Fruit fly (Drosophila melanogaster) whole organism, embryonic: ENCODE measurements around the gene NfI.

Experiments used
- B-H1 ChIP-seq: fragments of 200-800 bp; sonication (Bioruptor generic); IDR thresholded peaks from 3 replicates; pipeline ENCODE4 v1.3.6; 2022; ENCODE audit warnings: missing biosample characterization, missing genetic modification characterization
- CG11560 ChIP-seq: fragments of 200-800 bp; sonication (Bioruptor generic); IDR thresholded peaks from 3 replicates; pipeline ENCODE4 v1.3.6; 2022; ENCODE audit warnings: missing biosample characterization, missing genetic modification characterization
- CG12391 ChIP-seq: fragments of 200-800 bp; sonication (Bioruptor generic); optimal IDR thresholded peaks from 3 replicates; lab custom pipeline; 2018; ENCODE audit warnings: missing biosample characterization, mild to moderate bottlenecking, missing genetic modification characterization, moderate library complexity
- CG12744 ChIP-seq: fragments of 200-800 bp; sonication (Bioruptor generic); optimal IDR thresholded peaks from 2 replicates; lab custom pipeline; 2016; ENCODE audit warnings: missing biosample characterization, missing genetic modification characterization
- CG13123 ChIP-seq: fragments of 200-800 bp; sonication (Bioruptor generic); optimal IDR thresholded peaks from 2 replicates; lab custom pipeline; 2016; ENCODE audit warnings: missing biosample characterization, missing genetic modification characterization
- CG13775 ChIP-seq: fragments of 200-800 bp; sonication (Bioruptor generic); optimal IDR thresholded peaks from 3 replicates; lab custom pipeline; 2017; ENCODE audit warnings: missing biosample characterization, mild to moderate bottlenecking, missing genetic modification characterization
- CG14860 ChIP-seq: fragments of 200-800 bp; sonication (Bioruptor generic); IDR thresholded peaks from 3 replicates; pipeline ENCODE4 v1.3.6; 2022; ENCODE audit warnings: missing biosample characterization, missing genetic modification characterization; ENCODE audit not compliant: partially characterized antibody
- CG14965 ChIP-seq: fragments of 200-800 bp; sonication (Bioruptor generic); optimal IDR thresholded peaks from 2 replicates; lab custom pipeline; 2016; ENCODE audit warnings: missing biosample characterization, missing genetic modification characterization, borderline replicate concordance
- CG1603 ChIP-seq: fragments of 200-800 bp; sonication (Bioruptor generic); optimal IDR thresholded peaks from 2 replicates; lab custom pipeline; 2019; ENCODE audit warnings: missing biosample characterization, mild to moderate bottlenecking, missing genetic modification characterization, moderate library complexity
- CG1647 ChIP-seq: fragments of 200-800 bp; sonication (Bioruptor generic); optimal IDR thresholded peaks from 3 replicates; lab custom pipeline; 2016; ENCODE audit warnings: missing biosample characterization, missing genetic modification characterization
- CG1792 ChIP-seq: fragments of 200-800 bp; sonication (Bioruptor generic); optimal IDR thresholded peaks from 2 replicates; lab custom pipeline; 2016; ENCODE audit warnings: missing biosample characterization, missing genetic modification characterization
- CG2116 ChIP-seq: fragments of 200-800 bp; sonication (Bioruptor generic); optimal IDR thresholded peaks from 3 replicates; lab custom pipeline; 2018; ENCODE audit warnings: missing biosample characterization, mild to moderate bottlenecking, missing genetic modification characterization
- CG2202 ChIP-seq: fragments of 200-800 bp; sonication (Bioruptor generic); optimal IDR thresholded peaks from 2 replicates; lab custom pipeline; 2018; ENCODE audit warnings: missing biosample characterization, mild to moderate bottlenecking, missing genetic modification characterization
- CG2712 ChIP-seq: fragments of 200-800 bp; optimal IDR thresholded peaks from 3 replicates; lab custom pipeline; 2019; ENCODE audit warnings: missing biosample characterization, mild to moderate bottlenecking, missing genetic modification characterization, moderate library complexity
- CG31365 ChIP-seq: fragments of 200-800 bp; sonication (Bioruptor generic); optimal IDR thresholded peaks from 2 replicates; lab custom pipeline; 2018; ENCODE audit warnings: missing biosample characterization, mild to moderate bottlenecking, missing genetic modification characterization
- CG4360 ChIP-seq: fragments of 200-800 bp; sonication (Bioruptor generic); IDR thresholded peaks from 2 replicates; pipeline ENCODE4 v1.3.6; 2022; ENCODE audit warnings: missing biosample characterization, missing genetic modification characterization
- CG4404 ChIP-seq: fragments of 200-800 bp; sonication (Bioruptor generic); IDR thresholded peaks from 2 replicates; pipeline ENCODE4 v1.3.6; 2022; ENCODE audit warnings: missing biosample characterization, missing genetic modification characterization
- CG4730 ChIP-seq: fragments of 200-800 bp; sonication (Bioruptor generic); IDR thresholded peaks from 2 replicates; pipeline ENCODE4 v1.3.6; 2022; ENCODE audit warnings: missing biosample characterization, missing genetic modification characterization
- CG8359 ChIP-seq: fragments of 200-800 bp; sonication (Bioruptor generic); optimal IDR thresholded peaks from 2 replicates; lab custom pipeline; 2017; ENCODE audit warnings: missing biosample characterization, mild to moderate bottlenecking, missing genetic modification characterization, borderline replicate concordance
- CG8388 ChIP-seq: fragments of 200-800 bp; sonication (Bioruptor generic); optimal IDR thresholded peaks from 2 replicates; lab custom pipeline; 2019; ENCODE audit warnings: missing biosample characterization, mild to moderate bottlenecking, missing genetic modification characterization, moderate library complexity
- CrebB ChIP-seq: fragments of 200-800 bp; sonication (Bioruptor generic); optimal IDR thresholded peaks from 3 replicates; lab custom pipeline; 2018; ENCODE audit warnings: missing biosample characterization, mild to moderate bottlenecking, missing genetic modification characterization
- Dip3 ChIP-seq: fragments of 200-800 bp; sonication (Bioruptor generic); optimal IDR thresholded peaks from 3 replicates; lab custom pipeline; 2016; ENCODE audit warnings: missing biosample characterization, missing genetic modification characterization
- Dll ChIP-seq: fragments of 200-800 bp; sonication (Bioruptor generic); IDR thresholded peaks from 4 replicates; pipeline ENCODE4 v1.3.6; 2022; ENCODE audit warnings: missing biosample characterization, missing genetic modification characterization; ENCODE audit not compliant: partially characterized antibody
- Doc3 ChIP-seq: fragments of 200-800 bp; sonication (Bioruptor generic); IDR thresholded peaks from 3 replicates; pipeline ENCODE4 v1.3.6; 2022; ENCODE audit warnings: missing biosample characterization, missing genetic modification characterization; ENCODE audit not compliant: partially characterized antibody
- E2f1 ChIP-seq: fragments of 200-800 bp; sonication (Bioruptor generic); IDR thresholded peaks from 2 replicates; pipeline ENCODE4 v1.3.6; 2022; ENCODE audit warnings: missing biosample characterization, missing genetic modification characterization
- Hr51 ChIP-seq, 2 experiments: fragments of 200-800 bp; sonication (Bioruptor generic); optimal IDR thresholded peaks; 2 replicates in 1 of 2; 3 replicates in 1 of 2; lab custom pipeline; 2016 to 2018; ENCODE audit warnings: missing biosample characterization in 2 of 2, missing genetic modification characterization in 2 of 2, mild to moderate bottlenecking in 1 of 2, moderate library complexity in 1 of 2
- Jarid2 ChIP-seq: fragments of 200-800 bp; sonication (Bioruptor generic); optimal IDR thresholded peaks from 3 replicates; lab custom pipeline; 2017; ENCODE audit warnings: mild to moderate bottlenecking, missing biosample characterization, missing genetic modification reagents, missing genetic modification characterization
- Med ChIP-seq: fragments of 200-800 bp; sonication (Bioruptor generic); peaks from one replicate; lab custom pipeline; 2016; ENCODE audit warnings: missing biosample characterization, missing genetic modification characterization, mild to moderate bottlenecking, inconsistent platforms, moderate library complexity
- NC2α ChIP-seq: fragments of 200-800 bp; sonication (Bioruptor generic); optimal IDR thresholded peaks from 2 replicates; lab custom pipeline; 2016; ENCODE audit warnings: missing biosample characterization, missing genetic modification characterization
- Poxn ChIP-seq: fragments of 200-800 bp; sonication (Bioruptor generic); IDR thresholded peaks from 2 replicates; pipeline ENCODE4 v1.3.6; 2022; ENCODE audit warnings: missing biosample characterization, missing genetic modification characterization
- Stat92E ChIP-seq, 3 experiments: fragments of >200 bp in 2 of 3; fragments of 200-800 bp in 1 of 3; sonication (Bioruptor generic) in 1 of 3; optimal IDR thresholded peaks; 2 replicates each; lab custom pipeline; 2017 to 2019; ENCODE audit warnings: missing biosample characterization in 3 of 3, missing genetic modification characterization in 3 of 3, mild to moderate bottlenecking in 1 of 3, moderate library complexity in 1 of 3
- abd-A ChIP-seq: fragments of 200-800 bp; sonication (Bioruptor generic); optimal IDR thresholded peaks from 3 replicates; lab custom pipeline; 2019; ENCODE audit warnings: missing biosample characterization, mild to moderate bottlenecking, missing genetic modification characterization, moderate library complexity
- ap ChIP-seq: fragments of 200-800 bp; sonication (Bioruptor generic); IDR thresholded peaks from 2 replicates; pipeline ENCODE4 v1.3.6; 2022; ENCODE audit warnings: missing biosample characterization, missing genetic modification characterization
- ato ChIP-seq: fragments of 200-800 bp; sonication (Bioruptor generic); IDR thresholded peaks from 2 replicates; pipeline ENCODE4 v1.3.6; 2022; ENCODE audit warnings: missing biosample characterization, missing genetic modification characterization; ENCODE audit not compliant: partially characterized antibody
- chinmo ChIP-seq: fragments of 200-800 bp; sonication (Bioruptor generic); IDR thresholded peaks from 4 replicates; pipeline ENCODE4 v1.3.6; 2022; ENCODE audit warnings: missing biosample characterization, missing genetic modification characterization; ENCODE audit not compliant: partially characterized antibody
- dmrt99B ChIP-seq: fragments of 200-800 bp; sonication (Bioruptor generic); optimal IDR thresholded peaks from 2 replicates; lab custom pipeline; 2018; ENCODE audit warnings: missing biosample characterization, mild to moderate bottlenecking, missing genetic modification characterization, moderate library complexity
- dysf ChIP-seq: fragments of 200-800 bp; sonication (Bioruptor generic); IDR thresholded peaks from 3 replicates; pipeline ENCODE4 v1.3.6; 2022; ENCODE audit warnings: missing biosample characterization, missing genetic modification characterization
- fd64A ChIP-seq: fragments of 200-800 bp; sonication (Bioruptor generic); optimal IDR thresholded peaks from 3 replicates; lab custom pipeline; 2018; ENCODE audit warnings: missing biosample characterization, mild to moderate bottlenecking, missing genetic modification characterization
- her ChIP-seq: fragments of 200-800 bp; sonication (Bioruptor generic); optimal IDR thresholded peaks from 2 replicates; lab custom pipeline; 2016; ENCODE audit warnings: missing biosample characterization, missing genetic modification characterization
- kay ChIP-seq: fragments of 200-800 bp; sonication (Bioruptor generic); optimal IDR thresholded peaks from 2 replicates; lab custom pipeline; 2016; ENCODE audit warnings: missing biosample characterization, missing genetic modification characterization
- knrl ChIP-seq: fragments of 200-800 bp; sonication (Bioruptor generic); IDR thresholded peaks from 3 replicates; pipeline ENCODE4 v1.3.6; 2022; ENCODE audit warnings: missing biosample characterization, missing genetic modification characterization; ENCODE audit not compliant: partially characterized antibody
- p53 ChIP-seq: fragments of 200-800 bp; sonication (Bioruptor generic); optimal IDR thresholded peaks from 2 replicates; lab custom pipeline; 2016; ENCODE audit warnings: missing biosample characterization, missing genetic modification characterization
- sima ChIP-seq: fragments of 200-800 bp; sonication (Bioruptor generic); optimal IDR thresholded peaks from 2 replicates; lab custom pipeline; 2016; ENCODE audit warnings: missing biosample characterization, missing genetic modification characterization
- sisA ChIP-seq: fragments of 200-800 bp; sonication (Bioruptor generic); IDR thresholded peaks from 2 replicates; pipeline ENCODE4 v1.3.6; 2022; ENCODE audit warnings: missing biosample characterization, missing genetic modification characterization
- slou ChIP-seq: fragments of 200-800 bp; sonication (Bioruptor generic); optimal IDR thresholded peaks from 3 replicates; lab custom pipeline; 2016; ENCODE audit warnings: missing biosample characterization, missing genetic modification characterization
- tap ChIP-seq: fragments of 200-800 bp; optimal IDR thresholded peaks from 3 replicates; lab custom pipeline; 2019; ENCODE audit warnings: missing biosample characterization, mild to moderate bottlenecking, missing genetic modification characterization, moderate library complexity
- trh ChIP-seq: fragments of 200-800 bp; sonication (Bioruptor generic); optimal IDR thresholded peaks from 2 replicates; lab custom pipeline; 2016; ENCODE audit warnings: missing biosample characterization, missing genetic modification characterization
- unpg ChIP-seq: fragments of 200-800 bp; sonication (Bioruptor generic); optimal IDR thresholded peaks from 3 replicates; lab custom pipeline; 2018; ENCODE audit warnings: missing biosample characterization, mild to moderate bottlenecking, missing genetic modification characterization, moderate library complexity
- vnd ChIP-seq: fragments of 200-800 bp; sonication (Bioruptor generic); IDR thresholded peaks from 3 replicates; pipeline ENCODE4 v1.3.6; 2022; ENCODE audit warnings: missing biosample characterization, missing genetic modification characterization; ENCODE audit not compliant: partially characterized antibody
- zfh2 ChIP-seq: fragments of 200-800 bp; sonication (Bioruptor generic); optimal IDR thresholded peaks from 2 replicates; lab custom pipeline; 2016; ENCODE audit warnings: missing biosample characterization, missing genetic modification characterization

Gene NfI

DNA sequence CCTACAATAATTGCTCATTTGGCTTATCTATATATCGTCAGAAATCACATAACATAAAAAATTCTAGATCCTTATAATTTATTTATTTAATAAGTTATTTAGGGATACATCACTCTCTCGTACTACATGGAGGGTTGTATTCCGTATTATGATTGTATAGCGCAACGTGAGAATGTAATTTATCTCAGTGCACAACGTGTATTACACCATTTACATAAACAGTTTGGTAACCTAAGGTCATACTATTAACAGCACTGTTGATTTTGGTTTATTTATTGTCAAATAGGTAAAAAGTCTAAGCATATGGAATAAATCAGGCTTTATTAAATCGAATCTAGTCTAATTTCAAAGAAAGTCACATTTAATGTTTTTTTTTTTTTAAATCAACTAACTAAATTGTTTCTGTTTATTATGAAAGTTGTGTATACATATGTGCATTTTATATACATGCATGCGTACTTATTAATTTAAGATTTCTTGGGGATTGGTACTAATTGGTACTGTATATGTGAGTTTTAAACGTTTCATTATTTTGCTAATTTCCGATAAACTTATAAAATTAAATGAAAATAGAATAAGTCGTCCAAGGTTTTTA, 38.6 kb upstream of the NfI start, which contains the start of gene Rnf11 (continued):
- TF ChIP-seq CG14965 (GFP tag; lab: Kevin White, UChicago): no peak
- TF ChIP-seq CG11560: no peak
- TF ChIP-seq CG1792: no peak
- TF ChIP-seq knrl (GFP tag; lab: Robert Waterston, UW): no peak
- TF ChIP-seq Dll: no peak
- TF ChIP-seq kay: no peak
- TF ChIP-seq fd64A (GFP tag; lab: Kevin White, UChicago): no peak
- no peak for TF ChIP-seq Jarid2 (GFP tag; lab: Kevin White, UChicago)
- no peak for TF ChIP-seq Poxn (GFP tag; lab: Robert Waterston, UW)
- TF ChIP-seq p53: no peak
- TF ChIP-seq abd-A (tag; lab: Kevin White, UChicago): no peak
- TF ChIP-seq CG13775 (GFP tag; lab: Kevin White, UChicago): no peak
- no peak for TF ChIP-seq B-H1 (GFP tag; lab: Robert Waterston, UW)
- no peak for TF ChIP-seq CG8359 (GFP tag; lab: Kevin White, UChicago)
- no peak for TF ChIP-seq E2f1 (GFP tag; lab: Robert Waterston, UW)
- no peak for TF ChIP-seq Dip3 (GFP tag; lab: Kevin White, UChicago)
- TF ChIP-seq CG4730: no peak
- no peak for TF ChIP-seq CG13123 (GFP tag; lab: Kevin White, UChicago)
- no peak for TF ChIP-seq vnd (GFP tag; lab: Robert Waterston, UW)
- TF ChIP-seq CG4360 (GFP tag; lab: Robert Waterston, UW): no peak
- TF ChIP-seq sisA (GFP tag; lab: Robert Waterston, UW): no peak
- no peak for TF ChIP-seq CrebB (tag; lab: Kevin White, UChicago)
- no peak for TF ChIP-seq Stat92E (GFP tag; optimal IDR thresholded peaks at IDR 0.05; lab: Kevin White, UChicago)
- TF ChIP-seq dysf: no peak
- no peak for TF ChIP-seq slou (GFP tag; lab: Kevin White, UChicago)
- no peak for TF ChIP-seq CG8388 (GFP tag; lab: Kevin White, UChicago)
- TF ChIP-seq CG31365: no peak
- no peak for TF ChIP-seq tap (tag; lab: Kevin White, UChicago)
- TF ChIP-seq CG4404 (GFP tag; lab: Robert Waterston, UW): no peak
- TF ChIP-seq CG2116 (GFP tag; lab: Kevin White, UChicago): peak; percentile 50
- TF ChIP-seq Doc3: no peak
- TF ChIP-seq Med (GFP tag; lab: Kevin White, UChicago): peak; percentile 17
- TF ChIP-seq ap (GFP tag; lab: Robert Waterston, UW): no peak
- TF ChIP-seq CG1647: no peak
- no peak for TF ChIP-seq Hr51 (GFP tag; optimal IDR thresholded peaks at IDR 0.05; lab: Kevin White, UChicago)
- TF ChIP-seq unpg: no peak
- TF ChIP-seq CG2712 (tag; lab: Kevin White, UChicago): peak; percentile 3
- no peak for TF ChIP-seq zfh2 (GFP tag; lab: Kevin White, UChicago)
- TF ChIP-seq ato (GFP tag; lab: Robert Waterston, UW): no peak
- no peak for TF ChIP-seq NC2α
- TF ChIP-seq dmrt99B (tag; lab: Kevin White, UChicago): no peak
- no peak for TF ChIP-seq CG14860 (GFP tag; lab: Robert Waterston, UW)
- TF ChIP-seq CG12744 (GFP tag; lab: Kevin White, UChicago): no peak
- peak; percentile 97 for TF ChIP-seq CG1603
- TF ChIP-seq sima: no peak
- no peak for TF ChIP-seq trh (GFP tag; lab: Kevin White, UChicago)
- no peak for TF ChIP-seq her (GFP tag; lab: Kevin White, UChicago)
- TF ChIP-seq CG2202 (tag; lab: Kevin White, UChicago): no peak
- TF ChIP-seq chinmo (GFP tag; lab: Robert Waterston, UW): no peak
- TF ChIP-seq CG12391: no peak
